Worm (Caenorhabditis elegans) whole organism, L3 larva: Measurements from ENCODE around the gene lact-5.

ENCODE experiments used
- ama-1 ChIP-seq: fragments of 150-350 bp; optimal IDR thresholded peaks from 2 replicates; lab custom pipeline; 2018
- ceh-82 ChIP-seq: fragments of 150-350 bp; optimal IDR thresholded peaks from 2 replicates; lab custom pipeline; 2014; ENCODE audit warnings: missing biosample characterization, missing genetic modification characterization
- daf-12 ChIP-seq: fragments of 150-350 bp; optimal IDR thresholded peaks from 2 replicates; lab custom pipeline; 2014; ENCODE audit warnings: missing biosample characterization, missing genetic modification reagents, missing genetic modification characterization
- egl-27 ChIP-seq: sonication (generic microtip); optimal IDR thresholded peaks from 4 replicates; lab custom pipeline; 2017; ENCODE audit warnings: missing biosample characterization, missing genetic modification reagents, missing genetic modification characterization
- elt-1 ChIP-seq: fragments of 150-350 bp; optimal IDR thresholded peaks from 2 replicates; lab custom pipeline; 2014; ENCODE audit warnings: missing biosample characterization, missing genetic modification characterization
- fos-1 ChIP-seq: fragments of 150-350 bp; optimal IDR thresholded peaks from 2 replicates; lab custom pipeline; 2014; ENCODE audit warnings: missing biosample characterization, missing genetic modification characterization
- nhr-23 ChIP-seq: fragments of 150-350 bp; optimal IDR thresholded peaks from 2 replicates; lab custom pipeline; 2014; ENCODE audit warnings: missing biosample characterization, missing genetic modification reagents, missing genetic modification characterization
- nhr-25 ChIP-seq: sonication (generic microtip); optimal IDR thresholded peaks from 2 replicates; lab custom pipeline; 2017; ENCODE audit warnings: missing biosample characterization, missing genetic modification characterization
- nhr-28 ChIP-seq: fragments of 150-350 bp; optimal IDR thresholded peaks from 2 replicates; lab custom pipeline; 2014; ENCODE audit warnings: missing biosample characterization, missing genetic modification characterization
- pha-4 ChIP-seq: fragments of 150-350 bp; optimal IDR thresholded peaks from 2 replicates; lab custom pipeline; 2014; ENCODE audit warnings: missing biosample characterization, missing genetic modification reagents, missing genetic modification characterization
- sea-2 ChIP-seq: fragments of 150-350 bp; sonication (generic microtip); optimal IDR thresholded peaks from 4 replicates; lab custom pipeline; 2014; ENCODE audit warnings: missing biosample characterization, missing genetic modification reagents, missing genetic modification characterization
- zag-1 ChIP-seq: fragments of 150-350 bp; optimal IDR thresholded peaks from 2 replicates; lab custom pipeline; 2014; ENCODE audit warnings: missing biosample characterization, missing genetic modification characterization
- ztf-4 ChIP-seq: fragments of 150-350 bp; optimal IDR thresholded peaks from 2 replicates; lab custom pipeline; 2014; ENCODE audit warnings: missing biosample characterization, missing genetic modification characterization

DNA sequence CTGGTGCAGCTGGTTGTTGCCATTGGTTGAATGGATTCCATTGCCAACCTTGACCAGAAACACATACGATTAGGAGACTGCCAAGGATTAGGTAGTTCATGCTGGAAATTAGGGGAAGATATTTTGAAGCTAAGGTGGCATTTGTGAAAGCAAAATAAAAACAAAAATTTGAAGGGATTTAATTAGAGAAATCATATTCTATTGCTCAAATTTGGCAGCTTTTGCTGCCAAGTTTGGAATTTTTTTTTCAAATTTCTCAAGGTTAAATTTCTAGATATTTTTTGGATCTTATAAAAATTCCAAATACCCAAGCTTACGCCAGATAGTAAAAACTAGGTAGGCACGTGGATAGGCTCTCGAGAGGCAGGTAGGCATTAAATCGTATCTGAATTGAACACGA, 50.3 kb downstream of the lact-5 start, which contains the start of gene F26G1.5:
- TF ChIP-seq sea-2 (GFP tag; lab: Kevin White, UChicago) (no peak), pha-4 (tag; lab: Kevin White, UChicago) (no peak), ceh-82 (tag; lab: Kevin White, UChicago) (no peak), nhr-28 (tag; lab: Kevin White, UChicago) (no peak), fos-1 (tag; lab: Kevin White, UChicago) (no peak), nhr-25 (tag; lab: Kevin White, UChicago) (no peak), ztf-4 (tag; lab: Kevin White, UChicago) (no peak), egl-27 (tag; lab: Kevin White, UChicago) (no peak), nhr-23 (tag; lab: Kevin White, UChicago) (no peak), daf-12 (tag; lab: Kevin White, UChicago) (no peak), zag-1 (no peak), elt-1 (tag; lab: Kevin White, UChicago) (no peak), ama-1 (lab: Kevin White, UChicago) (no peak)
